Fruit fly (Drosophila melanogaster): ENCODE measurements around the gene OXA1L.

DNA sequence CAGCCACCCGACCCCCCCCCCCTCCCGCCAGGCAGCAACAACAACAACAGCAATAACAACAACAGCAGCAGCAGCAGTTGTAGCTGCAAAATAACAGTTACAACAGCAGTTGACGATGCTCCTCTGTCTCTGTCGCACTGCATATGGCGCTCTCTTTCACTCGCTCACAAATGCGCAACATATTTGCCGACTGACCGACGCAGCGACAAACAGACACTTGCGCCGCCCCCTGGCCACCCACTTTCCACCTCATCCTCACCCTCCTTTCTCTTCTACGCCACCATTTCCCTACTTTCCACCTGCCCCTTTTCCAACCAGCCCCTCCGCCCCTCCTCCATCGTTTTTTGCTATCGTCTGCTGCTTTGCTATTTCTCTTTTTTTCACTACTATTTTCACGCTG, 32.2 kb downstream of the OXA1L start:
- TF ChIP-seq psq (optimal IDR thresholded peaks at IDR 0.05) (no peak), Sin3A (optimal IDR thresholded peaks at IDR 0.05) (no peak)

Measured in Kc167 (cell line).